Worm (Caenorhabditis elegans): Measurements from ENCODE around the gene T12G3.6.

The T12G3.6 gene

DNA sequence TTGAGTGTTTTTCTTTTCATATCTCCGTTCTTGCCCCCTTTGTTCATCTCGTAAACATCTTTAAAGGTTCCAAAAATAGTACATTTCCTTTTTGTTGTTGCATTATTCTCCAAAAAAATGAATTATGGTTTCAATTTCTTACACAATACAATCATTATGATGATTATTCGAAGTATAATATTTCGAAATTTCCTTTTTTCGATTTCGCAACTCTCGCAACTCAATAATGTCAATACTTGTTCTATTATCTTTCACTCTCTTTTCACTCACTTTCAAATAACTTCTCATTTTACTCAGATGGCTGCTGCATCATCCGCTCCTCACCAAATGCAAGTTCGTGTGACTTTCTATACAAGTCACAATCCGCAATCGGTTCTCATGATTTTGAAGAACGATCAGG is 2.9 kb upstream of the T12G3.6 start, which contains the start of gene sqst-1:
TSS of gene sqst-1 (plus strand) at position 298 of the 400 bp plus-strand sequence.
- TF ChIP-seq F39B2.1 (GFP tag; IDR thresholded peaks at IDR 0.05) (no peak), F57C9.4 (tag; optimal IDR thresholded peaks at IDR 0.05) (no peak), cebp-1 (GFP tag; IDR thresholded peaks at IDR 0.05) (peak; percentile 87), cebp-1 (tag; optimal IDR thresholded peaks at IDR 0.05) (peak; percentile 98), tbp1 (GFP tag; optimal IDR thresholded peaks at IDR 0.05) (no peak), dox-1 (GFP tag; IDR thresholded peaks at IDR 0.05) (0 out of 2 replicates have a peak, but pooled peaks have one; percentile 9), pbrm-1 (GFP tag; IDR thresholded peaks at IDR 0.05) (no peak), madf-8 (GFP tag; conservative IDR thresholded peaks at IDR 0.05) (no peak), F10E7.11 (tag; optimal IDR thresholded peaks at IDR 0.05) (no peak), K11D2.4 (GFP tag; IDR thresholded peaks at IDR 0.05) (no peak), ccch-3 (GFP tag; optimal IDR thresholded peaks at IDR 0.05) (peak; percentile 10)

DNA sequence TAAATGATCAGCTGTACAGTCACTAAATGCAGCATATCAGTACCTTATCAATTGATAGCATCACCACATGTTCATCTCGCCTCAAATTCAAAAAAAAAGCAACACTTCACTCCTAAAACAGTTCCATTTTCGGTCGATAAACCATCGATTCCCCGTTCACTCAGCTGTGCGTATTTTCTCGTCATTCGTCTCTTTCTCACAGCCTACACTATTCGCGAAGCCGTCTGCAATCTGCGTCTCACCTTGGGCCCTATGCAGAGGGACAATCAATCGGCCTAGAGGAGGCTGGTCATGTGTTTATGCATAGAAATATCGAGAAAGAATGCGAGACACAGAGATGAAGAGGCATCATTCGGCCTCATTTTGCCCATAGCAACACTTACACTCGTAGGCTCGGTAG is 1.3 kb upstream of the T12G3.6 start:
- no peak for TF ChIP-seq D2030.7 (GFP tag; IDR thresholded peaks at IDR 0.05)
- TF ChIP-seq gei-17 (GFP tag; optimal IDR thresholded peaks at IDR 0.05), result peak; percentile 74
- TF ChIP-seq F52B5.7 (tag; optimal IDR thresholded peaks at IDR 0.05), result no peak
- TF ChIP-seq sea-2 (GFP tag; IDR thresholded peaks at IDR 0.05), result no peak
- TF ChIP-seq aptf-3 (GFP tag; IDR thresholded peaks at IDR 0.05), result no peak
- no peak for TF ChIP-seq ceh-79 (tag; optimal IDR thresholded peaks at IDR 0.05)
- TF ChIP-seq efl-1 (GFP tag; optimal IDR thresholded peaks at IDR 0.05), result no peak
- peak; percentile 92 for TF ChIP-seq hsf-1 (GFP tag; IDR thresholded peaks at IDR 0.05)
- TF ChIP-seq egrh-3 (GFP tag; IDR thresholded peaks at IDR 0.05), result peak; percentile 17; the same call in 1 of the 2 replicates
- no peak for TF ChIP-seq madf-6 (GFP tag; IDR thresholded peaks at IDR 0.05)
- TF ChIP-seq lin-40 (tag; optimal IDR thresholded peaks at IDR 0.05), result peak; percentile 91
- TF ChIP-seq ztf-6 (GFP tag; IDR thresholded peaks at IDR 0.05), result no peak
- TF ChIP-seq mel-28 (tag; optimal IDR thresholded peaks at IDR 0.05; ENCODE audit: borderline replicate concordance), result no peak
- peak; percentile 52 for TF ChIP-seq fkh-3 (tag; optimal IDR thresholded peaks at IDR 0.05)
- TF ChIP-seq somi-1 (GFP tag; optimal IDR thresholded peaks at IDR 0.05), result peak; percentile 86
- no peak for TF ChIP-seq cebp-2 (GFP tag; IDR thresholded peaks at IDR 0.05)
- peak; percentile 27 to 87 for TF ChIP-seq let-607 (tag; optimal IDR thresholded peaks at IDR 0.05)
- no peak for TF ChIP-seq rpc-1 (optimal IDR thresholded peaks at IDR 0.05)
- no peak for TF ChIP-seq rpc-1 (tag; optimal IDR thresholded peaks at IDR 0.05)
- TF ChIP-seq snpc-4 (GFP tag; optimal IDR thresholded peaks at IDR 0.05), result no peak
- TF ChIP-seq snpc-4 (tag; optimal IDR thresholded peaks at IDR 0.05), result peak in 2 of 4 experiments; percentile 50 to 58
- TF ChIP-seq attf-6 (GFP tag; IDR thresholded peaks at IDR 0.05), result no peak
- TF ChIP-seq let-526 (GFP tag; IDR thresholded peaks at IDR 0.05), result 0 out of 2 replicates have a peak, but pooled peaks have one; percentile 22
- TF ChIP-seq ztf-26 (tag; optimal IDR thresholded peaks at IDR 0.05), result peak; percentile 72
- TF ChIP-seq aptf-2 (GFP tag; conservative IDR thresholded peaks at IDR 0.05), result no peak
- no peak for TF ChIP-seq bed-1 (GFP tag; IDR thresholded peaks at IDR 0.05)
- no peak for TF ChIP-seq F49E8.2 (tag; optimal IDR thresholded peaks at IDR 0.05; ENCODE audit: insufficient read depth)
- no peak for TF ChIP-seq sdz-38 (tag; optimal IDR thresholded peaks at IDR 0.05)
- no peak for TF ChIP-seq bed-2 (GFP tag; IDR thresholded peaks at IDR 0.05)
- TF ChIP-seq Y53F4B.3 (GFP tag; IDR thresholded peaks at IDR 0.05), result no peak
- TF ChIP-seq C17E4.6 (GFP tag; IDR thresholded peaks at IDR 0.05), result peak; percentile 44; the same call in 1 of the 2 replicates
- TF ChIP-seq madf-8 (GFP tag; conservative IDR thresholded peaks at IDR 0.05), result no peak
- TF ChIP-seq lir-1 (GFP tag; conservative IDR thresholded peaks at IDR 0.05), result no peak; the same call in 1 of the 2 replicates
- peak; percentile 36 for TF ChIP-seq unc-62 (GFP tag; optimal IDR thresholded peaks at IDR 0.05)
- no peak for TF ChIP-seq nfya-1 (tag; optimal IDR thresholded peaks at IDR 0.05; ENCODE audit: borderline replicate concordance, insufficient read depth)
- peak; percentile 90 for TF ChIP-seq ceh-27 (GFP tag; optimal IDR thresholded peaks at IDR 0.05)
- no peak for TF ChIP-seq snpc-3.4 (tag; optimal IDR thresholded peaks at IDR 0.05)
- TF ChIP-seq pbrm-1 (GFP tag; IDR thresholded peaks at IDR 0.05), result peak; percentile 59
- no peak for TF ChIP-seq snpc-1.3 (tag; optimal IDR thresholded peaks at IDR 0.05; ENCODE audit: insufficient read depth)
